Fruit fly (Drosophila melanogaster): ENCODE measurements around the gene CG15317.

Gene CG15317

dm6 chrX:9584104-9584947 is 28.0 kb upstream of the CG15317 start (continued):
- no peak for TF ChIP-seq CG17802 (tag; optimal IDR thresholded peaks at IDR 0.05)
- TF ChIP-seq CG14014 (GFP tag; IDR thresholded peaks at IDR 0.05): no peak
- TF ChIP-seq pnt (GFP tag; optimal IDR thresholded peaks at IDR 0.05): no peak
- peak; percentile 18 for TF ChIP-seq fd3F (GFP tag; optimal IDR thresholded peaks at IDR 0.05)
- TF ChIP-seq Oaz (GFP tag; IDR thresholded peaks at IDR 0.05): 0 out of 2 replicates have a peak, but pooled peaks have one; percentile 42
- TF ChIP-seq Lpt (GFP tag; optimal IDR thresholded peaks at IDR 0.05): no peak
- TF ChIP-seq grau (tag; optimal IDR thresholded peaks at IDR 0.05): peak; percentile 44
- TF ChIP-seq Deaf1 (tag; optimal IDR thresholded peaks at IDR 0.05): peak; percentile 38
- TF ChIP-seq CG13894 (tag; optimal IDR thresholded peaks at IDR 0.05): peak; percentile 84
- TF ChIP-seq ERR (GFP tag; optimal IDR thresholded peaks at IDR 0.05): peak; percentile 93
- TF ChIP-seq CG8089 (GFP tag; optimal IDR thresholded peaks at IDR 0.05): no peak
- no peak for TF ChIP-seq jing (GFP tag; optimal IDR thresholded peaks at IDR 0.05)
- TF ChIP-seq pb (GFP tag; optimal IDR thresholded peaks at IDR 0.05): no peak
- no peak for TF ChIP-seq CG1024 (GFP tag; IDR thresholded peaks at IDR 0.05)
- peak; percentile 15 for TF ChIP-seq Vsx1 (GFP tag; optimal IDR thresholded peaks at IDR 0.05)
- no peak for TF ChIP-seq CG13296 (GFP tag; optimal IDR thresholded peaks at IDR 0.05)
- TF ChIP-seq Nf-YA (GFP tag; IDR thresholded peaks at IDR 0.05): no peak
- no peak for TF ChIP-seq sens (GFP tag)
- TF ChIP-seq sug (tag; optimal IDR thresholded peaks at IDR 0.05): peak; percentile 87
- no peak for TF ChIP-seq emc (GFP tag; optimal IDR thresholded peaks at IDR 0.05)
- TF ChIP-seq Nf-YB (GFP tag; optimal IDR thresholded peaks at IDR 0.05): no peak
- TF ChIP-seq gsb (GFP tag; IDR thresholded peaks at IDR 0.05): no peak; the same call in 1 of the 2 replicates
- peak; percentile 10 for TF ChIP-seq PHDP (tag; optimal IDR thresholded peaks at IDR 0.05)
- TF ChIP-seq Mes4 (GFP tag; optimal IDR thresholded peaks at IDR 0.05): no peak
- TF ChIP-seq CG17912 (GFP tag; optimal IDR thresholded peaks at IDR 0.05): no peak
- TF ChIP-seq Sin3A (optimal IDR thresholded peaks at IDR 0.05): no peak
- no peak for TF ChIP-seq lbe (GFP tag; optimal IDR thresholded peaks at IDR 0.05)
- TF ChIP-seq CTCF (GFP tag; optimal IDR thresholded peaks at IDR 0.05): no peak
- peak; percentile 35; the same call in 1 of the 2 replicates for TF ChIP-seq esg (GFP tag; conservative IDR thresholded peaks at IDR 0.05)
- TF ChIP-seq tio (GFP tag; optimal IDR thresholded peaks at IDR 0.05): no peak
- TF ChIP-seq CG8944 (GFP tag; optimal IDR thresholded peaks at IDR 0.05): no peak
- TF ChIP-seq CG4328 (GFP tag; optimal IDR thresholded peaks at IDR 0.05): no peak
- no peak for TF ChIP-seq CG7963 (GFP tag; IDR thresholded peaks at IDR 0.05; ENCODE audit: partially characterized antibody)
- TF ChIP-seq Ptx1 (GFP tag; IDR thresholded peaks at IDR 0.05): peak; percentile 56
- TF ChIP-seq Dp (GFP tag; optimal IDR thresholded peaks at IDR 0.05): no peak
- TF ChIP-seq Meics (GFP tag; optimal IDR thresholded peaks at IDR 0.05): peak; percentile 23
- no peak for TF ChIP-seq zen2 (GFP tag; IDR thresholded peaks at IDR 0.05; ENCODE audit: partially characterized antibody)
- no peak for TF ChIP-seq CG11723 (GFP tag; optimal IDR thresholded peaks at IDR 0.05)
- TF ChIP-seq CG15514 (GFP tag; optimal IDR thresholded peaks at IDR 0.05): peak; percentile 1
- no peak for TF ChIP-seq lilli (GFP tag; optimal IDR thresholded peaks at IDR 0.05)
- no peak for TF ChIP-seq CG42726 (GFP tag; IDR thresholded peaks at IDR 0.05; ENCODE audit: partially characterized antibody)
- peak; percentile 9 for TF ChIP-seq Hr3 (GFP tag; optimal IDR thresholded peaks at IDR 0.05)
- TF ChIP-seq CG11085 (GFP tag; IDR thresholded peaks at IDR 0.05): no peak
- no peak for TF ChIP-seq hkb (optimal IDR thresholded peaks at IDR 0.05)
- TF ChIP-seq hkb (GFP tag; IDR thresholded peaks at IDR 0.05): no peak
- TF ChIP-seq pfk (GFP tag; optimal IDR thresholded peaks at IDR 0.05): no peak
- no peak for TF ChIP-seq ac (GFP tag; optimal IDR thresholded peaks at IDR 0.05)
- no peak for TF ChIP-seq fu2 (GFP tag; optimal IDR thresholded peaks at IDR 0.05)
- TF ChIP-seq CG17612 (GFP tag; IDR thresholded peaks at IDR 0.05): no peak
- TF ChIP-seq fd102C (GFP tag; optimal IDR thresholded peaks at IDR 0.05): no peak
- peak; percentile 57; the same call in 1 of the 2 replicates for TF ChIP-seq slbo (GFP tag; IDR thresholded peaks at IDR 0.05)

Measured in whole organism, embryonic.